Worm (Caenorhabditis elegans) whole organism, late embryonic: ENCODE results near the gene cht-5.

Source experiments
- ama-1 ChIP-seq: fragments of 150-350 bp; optimal IDR thresholded peaks from 2 replicates; lab custom pipeline; 2014
- ceh-48 ChIP-seq: sonication (generic microtip); optimal IDR thresholded peaks from 2 replicates; lab custom pipeline; 2016; ENCODE audit warnings: missing genetic modification characterization, inconsistent platforms, missing compliant biosample characterization
- che-1 ChIP-seq: sonication (generic microtip); optimal IDR thresholded peaks from 2 replicates; lab custom pipeline; 2016; ENCODE audit warnings: mild to moderate bottlenecking, missing genetic modification characterization, missing compliant biosample characterization
- dmd-4 ChIP-seq: sonication (generic microtip); optimal IDR thresholded peaks from 2 replicates; lab custom pipeline; 2016; ENCODE audit warnings: borderline replicate concordance, missing genetic modification characterization, missing compliant biosample characterization
- fkh-10 ChIP-seq: fragments of 150-350 bp; optimal IDR thresholded peaks from 2 replicates; lab custom pipeline; 2014; ENCODE audit warnings: missing biosample characterization, missing genetic modification reagents, missing genetic modification characterization
- hlh-15 ChIP-seq: sonication (generic microtip); optimal IDR thresholded peaks from 2 replicates; lab custom pipeline; 2016; ENCODE audit warnings: missing genetic modification characterization, missing compliant biosample characterization
- mec-3 ChIP-seq: sonication (generic microtip); optimal IDR thresholded peaks from 2 replicates; lab custom pipeline; 2016; ENCODE audit warnings: borderline replicate concordance, missing genetic modification characterization, missing compliant biosample characterization
- nfya-1 ChIP-seq: sonication (generic microtip); optimal IDR thresholded peaks from 2 replicates; lab custom pipeline; 2017; ENCODE audit warnings: missing genetic modification characterization, mild to moderate bottlenecking, missing compliant biosample characterization, antibody characterized with exemption, moderate library complexity
- pha-4 ChIP-seq: fragments of 150-350 bp; optimal IDR thresholded peaks from 2 replicates; lab custom pipeline; 2018; ENCODE audit warnings: missing biosample characterization, missing genetic modification reagents, missing genetic modification characterization
- pros-1 ChIP-seq: fragments of 150-350 bp; optimal IDR thresholded peaks from 2 replicates; lab custom pipeline; 2014; ENCODE audit warnings: missing biosample characterization, missing genetic modification reagents, missing genetic modification characterization
- rnt-1 ChIP-seq: sonication (generic microtip); optimal IDR thresholded peaks from 2 replicates; lab custom pipeline; 2016; ENCODE audit warnings: missing genetic modification characterization, missing compliant biosample characterization

ce11 chrV:10133277-10133676 is 18.8 kb downstream of the cht-5 start:
- TF ChIP-seq hlh-15 (no peak), nfya-1 (tag; lab: Kevin White, UChicago) (no peak), pha-4 (tag; lab: Kevin White, UChicago) (no peak), ama-1 (lab: Kevin White, UChicago) (no peak), mec-3 (tag; lab: Kevin White, UChicago) (no peak), fkh-10 (GFP tag; lab: Kevin White, UChicago) (no peak), pros-1 (no peak), che-1 (tag; lab: Kevin White, UChicago) (no peak), rnt-1 (tag; lab: Kevin White, UChicago) (no peak), ceh-48 (tag; lab: Kevin White, UChicago) (no peak), dmd-4 (tag; lab: Kevin White, UChicago) (no peak)
